Worm (Caenorhabditis elegans): Measurements from ENCODE around the gene dpy-27.

The dpy-27 gene

DNA sequence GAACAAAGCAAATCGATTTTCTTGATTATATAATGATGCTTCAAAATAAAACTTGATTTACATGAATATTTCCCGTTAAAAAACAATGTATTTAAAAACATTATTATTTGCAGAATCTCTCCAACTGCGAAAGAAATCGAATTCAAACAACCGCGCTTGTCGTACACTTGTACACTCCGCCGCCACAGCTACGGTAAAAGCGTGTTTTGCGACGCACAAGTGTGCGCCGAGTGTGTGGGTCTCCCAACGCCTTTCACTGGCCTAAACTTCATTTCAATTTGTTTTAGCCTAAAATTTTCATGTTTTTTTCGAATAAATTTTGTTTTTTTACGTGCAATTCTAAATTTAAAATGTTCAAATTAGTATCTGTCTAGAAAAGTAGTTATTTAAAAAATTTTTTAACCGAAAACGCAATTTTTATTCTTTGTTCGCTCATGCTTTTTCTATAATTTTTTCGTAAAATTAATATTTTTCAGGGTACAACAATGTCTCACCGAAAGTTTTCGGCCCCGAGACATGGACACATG, 48.0 kb upstream of the dpy-27 start, which contains the start of gene rpl-3 (continued):
- TF ChIP-seq jun-1 (tag; optimal IDR thresholded peaks at IDR 0.05) (peak; percentile 99), unc-62 (GFP tag; optimal IDR thresholded peaks at IDR 0.05 in 1 of 2) (peak; percentile 71 to 100), unc-62 (tag; optimal IDR thresholded peaks at IDR 0.05) (peak; percentile 98), F10B5.3 (tag; optimal IDR thresholded peaks at IDR 0.05) (peak; percentile 96), gei-8 (GFP tag; optimal IDR thresholded peaks at IDR 0.05) (peak; percentile 100), ztf-11 (tag; optimal IDR thresholded peaks at IDR 0.05) (peak; percentile 93), ceh-32 (tag; optimal IDR thresholded peaks at IDR 0.05; ENCODE audit: poor library complexity) (peak; percentile 94), ctbp-1 (GFP tag; IDR thresholded peaks at IDR 0.05) (peak; percentile 100), ceh-44 (GFP tag; IDR thresholded peaks at IDR 0.05) (peak; percentile 99), lin-29 (GFP tag; IDR thresholded peaks at IDR 0.05) (peak; percentile 100), spr-1 (tag; optimal IDR thresholded peaks at IDR 0.05) (peak; percentile 99), nhr-6 (tag; optimal IDR thresholded peaks at IDR 0.05) (peak; percentile 100), ceh-20 (GFP tag; IDR thresholded peaks at IDR 0.05) (peak; percentile 100), dmd-8 (GFP tag; IDR thresholded peaks at IDR 0.05) (peak; percentile 98), daf-16 (GFP tag; optimal IDR thresholded peaks at IDR 0.05) (peak; percentile 98 to 99), daf-16 (tag; optimal IDR thresholded peaks at IDR 0.05) (peak; percentile 98), dpl-1 (GFP tag; optimal IDR thresholded peaks at IDR 0.05) (peak; percentile 100), egl-27 (tag; optimal IDR thresholded peaks at IDR 0.05) (no peak), nhr-42 (GFP tag; IDR thresholded peaks at IDR 0.05) (peak; percentile 100), duxl-1 (tag; optimal IDR thresholded peaks at IDR 0.05; ENCODE audit: poor library complexity) (peak; percentile 98), ZK337.2 (GFP tag; IDR thresholded peaks at IDR 0.05) (peak; percentile 96), dmd-6 (GFP tag; IDR thresholded peaks at IDR 0.05) (peak; percentile 100), ama-1 (optimal IDR thresholded peaks at IDR 0.05) (peak; percentile 88), zip-11 (GFP tag; IDR thresholded peaks at IDR 0.05) (peak; percentile 92), F37D6.2 (tag; optimal IDR thresholded peaks at IDR 0.05) (peak; percentile 98), spr-3 (GFP tag; optimal IDR thresholded peaks at IDR 0.05) (peak; percentile 100), saeg-2 (GFP tag; IDR thresholded peaks at IDR 0.05) (peak; percentile 100), nhr-111 (GFP tag; optimal IDR thresholded peaks at IDR 0.05) (peak; percentile 100), lim-7 (GFP tag; IDR thresholded peaks at IDR 0.05) (peak; percentile 99)

- TF ChIP-seq lim-7 (GFP tag; IDR thresholded peaks at IDR 0.05) (no peak), snpc-4 (tag; optimal IDR thresholded peaks at IDR 0.05) (no peak), daf-8 (GFP tag; IDR thresholded peaks at IDR 0.05) (no peak), unc-39 (tag; optimal IDR thresholded peaks at IDR 0.05) (no peak), dve-1 (tag; optimal IDR thresholded peaks at IDR 0.05; ENCODE audit: insufficient read depth) (peak; percentile 25), madf-5 (GFP tag; IDR thresholded peaks at IDR 0.05) (no peak), lsy-2 (tag; optimal IDR thresholded peaks at IDR 0.05) (peak in 1 of 2 experiments; percentile 34), aha-1 (tag) (peak; percentile 95), mep-1 (tag; optimal IDR thresholded peaks at IDR 0.05) (peak; percentile 29), jun-1 (tag; optimal IDR thresholded peaks at IDR 0.05) (no peak), zag-1 (tag; optimal IDR thresholded peaks at IDR 0.05) (no peak), ZK546.5 (tag; optimal IDR thresholded peaks at IDR 0.05) (no peak), ceh-62 (tag; optimal IDR thresholded peaks at IDR 0.05) (no peak), hmg-1.1 (GFP tag; IDR thresholded peaks at IDR 0.05) (no peak), gei-8 (GFP tag; optimal IDR thresholded peaks at IDR 0.05) (peak; percentile 7), tag-97 (GFP tag; IDR thresholded peaks at IDR 0.05) (no peak), Y48G9A.11 (GFP tag; IDR thresholded peaks at IDR 0.05) (0 out of 2 replicates have a peak, but pooled peaks have one; percentile 25), daf-16 (GFP tag; optimal IDR thresholded peaks at IDR 0.05) (no peak), daf-16 (tag; optimal IDR thresholded peaks at IDR 0.05) (peak; percentile 4), zfp-3 (GFP tag; conservative IDR thresholded peaks at IDR 0.05) (0 out of 2 replicates have a peak, but pooled peaks have one; percentile 19), F26F4.8 (GFP tag; conservative IDR thresholded peaks at IDR 0.05) (no peak), lin-29 (GFP tag; IDR thresholded peaks at IDR 0.05) (no peak), pqm-1 (tag; optimal IDR thresholded peaks at IDR 0.05) (no peak), fos-1 (tag; optimal IDR thresholded peaks at IDR 0.05) (no peak), zip-11 (GFP tag; IDR thresholded peaks at IDR 0.05) (no peak), ceh-28 (tag; optimal IDR thresholded peaks at IDR 0.05) (no peak), hif-1 (tag; optimal IDR thresholded peaks at IDR 0.05) (peak in 1 of 2 experiments; percentile 30), ztf-7 (tag; optimal IDR thresholded peaks at IDR 0.05) (no peak)
Observed at ce11 chrIII:3863814-3864507, 44.5 kb upstream of the dpy-27 start, which contains the start of gene acs-19. acs-19 (plus strand) TSS chrIII:3864489.
